Fruit fly (Drosophila melanogaster): ENCODE results near the gene CG15269.

The CG15269 gene

dm6 chr2L:15117995-15118394 is 8.8 kb downstream of the CG15269 start (continued):
- no peak for TF ChIP-seq dpn (GFP tag; optimal IDR thresholded peaks at IDR 0.05)
- no peak for TF ChIP-seq Bdp1 (GFP tag; optimal IDR thresholded peaks at IDR 0.05)
- no peak for TF ChIP-seq kni (GFP tag; optimal IDR thresholded peaks at IDR 0.05)
- TF ChIP-seq CG8478 (optimal IDR thresholded peaks at IDR 0.05), result no peak
- TF ChIP-seq CG16815 (GFP tag; optimal IDR thresholded peaks at IDR 0.05), result no peak
- TF ChIP-seq CG14050 (GFP tag; IDR thresholded peaks at IDR 0.05), result no peak
- no peak for TF ChIP-seq grau (tag; optimal IDR thresholded peaks at IDR 0.05)
- TF ChIP-seq onecut (GFP tag; IDR thresholded peaks at IDR 0.05), result no peak
- no peak for TF ChIP-seq bowl (GFP tag; IDR thresholded peaks at IDR 0.05)
- TF ChIP-seq CG7271 (tag; optimal IDR thresholded peaks at IDR 0.05), result no peak
- TF ChIP-seq CG15514 (GFP tag; optimal IDR thresholded peaks at IDR 0.05), result peak; percentile 11
- no peak for TF ChIP-seq CG9437 (GFP tag; optimal IDR thresholded peaks at IDR 0.05)
- TF ChIP-seq CG3281 (GFP tag; optimal IDR thresholded peaks at IDR 0.05), result no peak
- TF ChIP-seq tll (GFP tag; optimal IDR thresholded peaks at IDR 0.05), result no peak
- no peak for TF ChIP-seq p53 (GFP tag; optimal IDR thresholded peaks at IDR 0.05)
- TF ChIP-seq Rfx (GFP tag; IDR thresholded peaks at IDR 0.05), result peak; percentile 37; the same call in 1 of the 2 replicates
- no peak for TF ChIP-seq Lim3 (GFP tag; IDR thresholded peaks at IDR 0.05)
- TF ChIP-seq CG9609 (GFP tag; optimal IDR thresholded peaks at IDR 0.05), result no peak
- TF ChIP-seq GATAe (GFP tag; conservative IDR thresholded peaks at IDR 0.05), result no peak
- no peak for TF ChIP-seq odd (GFP tag; optimal IDR thresholded peaks at IDR 0.05)
- TF ChIP-seq chm (GFP tag; IDR thresholded peaks at IDR 0.05), result no peak
- no peak for TF ChIP-seq en (GFP tag; optimal IDR thresholded peaks at IDR 0.05)
- TF ChIP-seq stwl (tag; optimal IDR thresholded peaks at IDR 0.05), result peak; percentile 98
- no peak for TF ChIP-seq CG17612 (GFP tag; IDR thresholded peaks at IDR 0.05)
- no peak for TF ChIP-seq Side (GFP tag; optimal IDR thresholded peaks at IDR 0.05)
- TF ChIP-seq CG14860 (GFP tag; IDR thresholded peaks at IDR 0.05; ENCODE audit: partially characterized antibody), result no peak
- TF ChIP-seq sob (GFP tag; IDR thresholded peaks at IDR 0.05), result peak; percentile 48; the same call in 1 of the 2 replicates
- TF ChIP-seq CG10543 (GFP tag; optimal IDR thresholded peaks at IDR 0.05), result no peak
- no peak for TF ChIP-seq fd64A (GFP tag; optimal IDR thresholded peaks at IDR 0.05)
- TF ChIP-seq insv (GFP tag; optimal IDR thresholded peaks at IDR 0.05), result no peak
- no peak for TF ChIP-seq Camta (GFP tag; optimal IDR thresholded peaks at IDR 0.05)
- no peak for TF ChIP-seq ro (GFP tag; IDR thresholded peaks at IDR 0.05)
- no peak for TF ChIP-seq CG2120 (GFP tag; optimal IDR thresholded peaks at IDR 0.05)
- TF ChIP-seq CG3163 (GFP tag; optimal IDR thresholded peaks at IDR 0.05), result no peak
- no peak for TF ChIP-seq dan (GFP tag; IDR thresholded peaks at IDR 0.05)
- peak; percentile 82 for TF ChIP-seq Ets65A (GFP tag)
- TF ChIP-seq CG9797 (GFP tag; optimal IDR thresholded peaks at IDR 0.05), result no peak
- TF ChIP-seq CG13287 (GFP tag; IDR thresholded peaks at IDR 0.05; ENCODE audit: partially characterized antibody), result no peak
- no peak for TF ChIP-seq CG13894 (tag; optimal IDR thresholded peaks at IDR 0.05)
- TF ChIP-seq Dref (GFP tag; IDR thresholded peaks at IDR 0.05), result 0 out of 2 replicates have a peak, but pooled peaks have one; percentile 7
- 0 out of 2 replicates have a peak, but pooled peaks have one; percentile 5 for TF ChIP-seq CG9932 (GFP tag; IDR thresholded peaks at IDR 0.05)
- TF ChIP-seq NC2β (GFP tag; optimal IDR thresholded peaks at IDR 0.05), result no peak
- no peak for TF ChIP-seq sug (tag; optimal IDR thresholded peaks at IDR 0.05)
- no peak for TF ChIP-seq CG6175 (GFP tag; IDR thresholded peaks at IDR 0.05)
- no peak for TF ChIP-seq CG4730 (GFP tag; IDR thresholded peaks at IDR 0.05)
- TF ChIP-seq CG9215 (GFP tag; IDR thresholded peaks at IDR 0.05), result no peak
- TF ChIP-seq ems (GFP tag; optimal IDR thresholded peaks at IDR 0.05), result no peak
- TF ChIP-seq CG15011 (GFP tag; optimal IDR thresholded peaks at IDR 0.05), result no peak
- TF ChIP-seq Blimp-1 (GFP tag; optimal IDR thresholded peaks at IDR 0.05), result no peak
- TF ChIP-seq z (GFP tag; IDR thresholded peaks at IDR 0.05), result no peak
- TF ChIP-seq Xrp1 (GFP tag; IDR thresholded peaks at IDR 0.05), result 0 out of 2 replicates have a peak, but pooled peaks have one; percentile 8
- TF ChIP-seq ERR (GFP tag; optimal IDR thresholded peaks at IDR 0.05), result no peak
- no peak for TF ChIP-seq CG12942 (GFP tag; optimal IDR thresholded peaks at IDR 0.05)
